Worm (Caenorhabditis elegans) whole organism, early embryonic: ENCODE measurements around the gene Y62H9A.4.

Source experiments
- B0310.2 ChIP-seq: sonication (generic microtip); optimal IDR thresholded peaks from 2 replicates; lab custom pipeline; 2016; ENCODE audit warnings: mild to moderate bottlenecking, missing genetic modification characterization, missing compliant biosample characterization
- ama-1 ChIP-seq: fragments of 150-350 bp; optimal IDR thresholded peaks from 2 replicates; lab custom pipeline; 2014
- ceh-13 ChIP-seq: fragments of 200-800 bp; sonication (Bioruptor generic); optimal IDR thresholded peaks from 2 replicates; lab custom pipeline; 2018; ENCODE audit warnings: mild to moderate bottlenecking, missing genetic modification characterization, missing compliant biosample characterization
- ets-7 ChIP-seq: sonication (generic microtip); optimal IDR thresholded peaks from 2 replicates; lab custom pipeline; 2016; ENCODE audit warnings: missing genotype, missing genetic modification characterization, missing compliant biosample characterization
- flt-1 ChIP-seq: fragments of 200-800 bp; sonication (Bioruptor generic); IDR thresholded peaks from 2 replicates; pipeline ENCODE4 v1.3.6; 2022; ENCODE audit warnings: missing genetic modification characterization, missing compliant biosample characterization
- hmg-4 ChIP-seq: fragments of 200-800 bp; sonication (Bioruptor generic); optimal IDR thresholded peaks from 2 replicates; lab custom pipeline; 2018; ENCODE audit warnings: mild to moderate bottlenecking, missing genetic modification characterization, missing compliant biosample characterization
- hnd-1 ChIP-seq: sonication (generic microtip); optimal IDR thresholded peaks from 2 replicates; lab custom pipeline; 2016; ENCODE audit warnings: missing genetic modification characterization, missing compliant biosample characterization
- pes-1 ChIP-seq: fragments of 200-800 bp; sonication (Bioruptor generic); IDR thresholded peaks from 2 replicates; pipeline ENCODE4 v1.3.6; 2022; ENCODE audit warnings: missing genetic modification reagents, missing genetic modification characterization, missing compliant biosample characterization
- sea-1 ChIP-seq: fragments of 200-800 bp; sonication (Bioruptor generic); conservative IDR thresholded peaks from 2 replicates; pipeline ENCODE4 v1.3.6; 2022; ENCODE audit warnings: missing genetic modification characterization, missing compliant biosample characterization
- tbx-11 ChIP-seq: fragments of 200-800 bp; sonication (Bioruptor generic); IDR thresholded peaks from 2 replicates; pipeline ENCODE4 v1.3.6; 2022; ENCODE audit warnings: missing genetic modification characterization, missing compliant biosample characterization
- tra-4 ChIP-seq: sonication (generic microtip); optimal IDR thresholded peaks from 2 replicates; lab custom pipeline; 2017; ENCODE audit warnings: missing genetic modification characterization, missing compliant biosample characterization

DNA sequence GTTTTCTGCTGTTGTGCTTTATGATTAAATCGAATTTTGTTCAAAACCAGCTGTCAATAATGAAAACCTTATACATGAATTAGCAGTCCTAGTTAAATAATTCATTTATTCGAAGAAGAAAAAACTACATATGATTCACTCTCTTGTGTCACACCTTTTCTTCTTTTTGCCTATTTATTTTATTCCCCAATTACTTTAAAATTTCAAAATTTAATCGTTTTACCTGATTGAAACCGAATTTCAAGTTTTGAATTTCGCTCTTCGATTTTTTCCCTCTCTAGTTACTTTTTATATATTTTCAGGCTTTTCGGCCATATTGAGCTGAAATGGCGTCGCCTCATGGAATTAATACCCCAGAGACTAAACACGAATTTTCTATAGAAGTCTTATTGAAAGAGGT lies 27.4 kb upstream of the Y62H9A.4 start, which contains the start of gene xtr-1:
- TF ChIP-seq B0310.2 (tag; lab: Kevin White, UChicago) (no peak), ama-1 (no peak), flt-1 (no peak), ceh-13 (GFP tag; lab: Kevin White, UChicago) (no peak), sea-1 (no peak), pes-1 (GFP tag; lab: Robert Waterston, UW) (no peak), hmg-4 (GFP tag; lab: Kevin White, UChicago) (no peak), ets-7 (tag; lab: Kevin White, UChicago) (no peak), tra-4 (tag; lab: Kevin White, UChicago) (no peak), hnd-1 (tag; lab: Kevin White, UChicago) (no peak), tbx-11 (GFP tag; lab: Robert Waterston, UW) (no peak)
